Worm (Caenorhabditis elegans): Measurements from ENCODE around the gene fipr-18.

ce11 chrIII:7495616-7496146, 36.6 kb downstream of the fipr-18 start:
- TF ChIP-seq him-1 (tag; optimal IDR thresholded peaks at IDR 0.05) (no peak), W03F9.2 (tag; optimal IDR thresholded peaks at IDR 0.05) (no peak)

All from whole organism, L4/young adult.